1 fruit fly cellular context compared by ENCODE assay signal in the genomic region with DNA sequence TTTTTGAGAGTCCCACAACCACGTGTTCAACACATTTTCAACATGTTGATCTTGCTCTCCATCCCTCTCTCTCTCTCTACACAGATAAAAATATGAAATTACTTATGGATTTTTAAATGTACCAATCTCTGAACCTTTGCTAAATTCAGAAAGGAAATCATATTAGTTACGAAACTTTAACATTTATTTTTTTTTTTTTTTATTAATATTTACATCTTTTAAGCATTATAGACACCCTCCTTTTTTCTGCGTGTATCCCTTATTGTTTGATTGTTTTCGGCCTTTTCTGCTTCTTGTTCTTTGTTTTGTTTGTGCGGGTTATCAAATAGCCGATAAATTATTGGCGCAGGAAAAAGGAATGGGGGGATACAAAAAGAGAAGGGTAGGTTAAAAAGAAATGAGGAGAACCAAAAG.
A peak's percentile ranks its signal among the peaks of the same experiment; 100 is the strongest.
TF ChIP-seq lines count a peak whose summit lies in the region.

No protein-coding gene starts in this region.

TF ChIP-seq in whole organism, embryonic, 481 proteins besides CTCF, POLR2A, EP300 and RAD21 (continued from another document and continues in another):
- TF ChIP-seq CG5180 (GFP tag; optimal IDR thresholded peaks at IDR 0.05; lab: Kevin White, UChicago) (peak; percentile 83), CG31365 (tag; optimal IDR thresholded peaks at IDR 0.05; lab: Kevin White, UChicago) (peak; percentile 52), CG6854 (GFP tag; optimal IDR thresholded peaks at IDR 0.05; lab: Kevin White, UChicago) (peak; percentile 90), Side (GFP tag; optimal IDR thresholded peaks at IDR 0.05; lab: Kevin White, UChicago) (peak; percentile 61), croc (GFP tag; conservative IDR thresholded peaks at IDR 0.05; lab: Robert Waterston, UW) (peak; percentile 95), sqz (GFP tag; optimal IDR thresholded peaks at IDR 0.05; lab: Kevin White, UChicago) (peak; percentile 96), onecut (GFP tag; IDR thresholded peaks at IDR 0.05; lab: Robert Waterston, UW) (peak; percentile 89), CG8359 (GFP tag; optimal IDR thresholded peaks at IDR 0.05; lab: Kevin White, UChicago; ENCODE audit: borderline replicate concordance) (peak; percentile 80), dpn (GFP tag; optimal IDR thresholded peaks at IDR 0.05; lab: Kevin White, UChicago) (peak; percentile 85 to 95), stc (GFP tag; IDR thresholded peaks at IDR 0.05; lab: Robert Waterston, UW) (peak; percentile 94), CG2120 (GFP tag; optimal IDR thresholded peaks at IDR 0.05; lab: Kevin White, UChicago) (peak; percentile 94), BtbVII (GFP tag; optimal IDR thresholded peaks at IDR 0.05; lab: Kevin White, UChicago) (peak; percentile 93), CG1529 (GFP tag; optimal IDR thresholded peaks at IDR 0.05; lab: Kevin White, UChicago) (peak; percentile 90), pros (GFP tag; optimal IDR thresholded peaks at IDR 0.05; lab: Kevin White, UChicago) (peak; percentile 91), lab (GFP tag; optimal IDR thresholded peaks at IDR 0.05; lab: Kevin White, UChicago) (peak; percentile 96), peb (GFP tag; IDR thresholded peaks at IDR 0.05; lab: Robert Waterston, UW) (peak; percentile 90), CG17829 (tag; optimal IDR thresholded peaks at IDR 0.05; lab: Kevin White, UChicago) (peak; percentile 99), ab (GFP tag; optimal IDR thresholded peaks at IDR 0.05; lab: Kevin White, UChicago) (no peak), chinmo (GFP tag; IDR thresholded peaks at IDR 0.05; lab: Robert Waterston, UW; ENCODE audit: partially characterized antibody) (no peak), CG34422 (GFP tag; IDR thresholded peaks at IDR 0.05; lab: Robert Waterston, UW) (peak; percentile 97), tgo (GFP tag; IDR thresholded peaks at IDR 0.05; lab: Robert Waterston, UW) (peak; percentile 97), Adf1 (GFP tag; IDR thresholded peaks at IDR 0.05; lab: Robert Waterston, UW) (no peak; the same call in none of the 2 replicates), CG12769 (tag; optimal IDR thresholded peaks at IDR 0.05; lab: Kevin White, UChicago) (peak; percentile 40), HLH4C (GFP tag; IDR thresholded peaks at IDR 0.05; lab: Robert Waterston, UW; ENCODE audit: partially characterized antibody) (no peak), CG4404 (GFP tag; IDR thresholded peaks at IDR 0.05; lab: Robert Waterston, UW) (peak; percentile 96), Opbp (GFP tag; IDR thresholded peaks at IDR 0.05; lab: Robert Waterston, UW; ENCODE audit: partially characterized antibody) (no peak), Dad (GFP tag; optimal IDR thresholded peaks at IDR 0.05; lab: Kevin White, UChicago) (peak; percentile 69), H2.0 (GFP tag; IDR thresholded peaks at IDR 0.05; lab: Robert Waterston, UW) (peak; percentile 93), CG5245 (GFP tag; optimal IDR thresholded peaks at IDR 0.05; lab: Kevin White, UChicago) (peak; percentile 88), B-H2 (GFP tag; optimal IDR thresholded peaks at IDR 0.05; lab: Kevin White, UChicago) (peak; percentile 97), Oli (tag; optimal IDR thresholded peaks at IDR 0.05; lab: Kevin White, UChicago) (peak; percentile 96), eyg (GFP tag; optimal IDR thresholded peaks at IDR 0.05; lab: Kevin White, UChicago) (no peak), CG13296 (GFP tag; optimal IDR thresholded peaks at IDR 0.05; lab: Kevin White, UChicago) (peak; percentile 96), CG13624 (GFP tag; optimal IDR thresholded peaks at IDR 0.05; lab: Kevin White, UChicago) (peak; percentile 84), CG14965 (GFP tag; optimal IDR thresholded peaks at IDR 0.05; lab: Kevin White, UChicago; ENCODE audit: borderline replicate concordance) (peak; percentile 15), CG2678 (tag; optimal IDR thresholded peaks at IDR 0.05; lab: Kevin White, UChicago) (peak; percentile 98), E2f1 (GFP tag; IDR thresholded peaks at IDR 0.05; lab: Robert Waterston, UW) (peak; percentile 97), sug (tag; optimal IDR thresholded peaks at IDR 0.05; lab: Kevin White, UChicago) (peak; percentile 94), lbe (GFP tag; optimal IDR thresholded peaks at IDR 0.05; lab: Kevin White, UChicago) (peak; percentile 92), CG10267 (tag; optimal IDR thresholded peaks at IDR 0.05; lab: Kevin White, UChicago) (peak; percentile 96), Fer3 (tag; optimal IDR thresholded peaks at IDR 0.05; lab: Kevin White, UChicago) (peak; percentile 97), aop (GFP tag; IDR thresholded peaks at IDR 0.05; lab: Robert Waterston, UW) (0 out of 2 replicates have a peak, but pooled peaks have one; percentile 52), MESR4 (GFP tag; optimal IDR thresholded peaks at IDR 0.05; lab: Kevin White, UChicago) (peak; percentile 24), BEAF-32 (GFP tag; optimal IDR thresholded peaks at IDR 0.05; lab: Kevin White, UChicago) (no peak), Sox102F (GFP tag; optimal IDR thresholded peaks at IDR 0.05; lab: Kevin White, UChicago) (peak; percentile 96), oc (tag; optimal IDR thresholded peaks at IDR 0.05; lab: Kevin White, UChicago) (peak; percentile 95), Fer2 (tag; optimal IDR thresholded peaks at IDR 0.05; lab: Kevin White, UChicago) (peak; percentile 96), Ada2b (GFP tag; IDR thresholded peaks at IDR 0.05; lab: Robert Waterston, UW) (peak; percentile 95), zf30C (GFP tag; optimal IDR thresholded peaks at IDR 0.05; lab: Kevin White, UChicago) (peak; percentile 99), ems (GFP tag; optimal IDR thresholded peaks at IDR 0.05; lab: Kevin White, UChicago) (peak; percentile 86), CG8089 (GFP tag; optimal IDR thresholded peaks at IDR 0.05; lab: Kevin White, UChicago) (peak; percentile 66), CG3407 (GFP tag; optimal IDR thresholded peaks at IDR 0.05; lab: Kevin White, UChicago) (peak; percentile 90), Camta (GFP tag; optimal IDR thresholded peaks at IDR 0.05; lab: Kevin White, UChicago) (peak; percentile 86), bab2 (GFP tag; optimal IDR thresholded peaks at IDR 0.05; lab: Kevin White, UChicago) (peak; percentile 91), zen (tag; optimal IDR thresholded peaks at IDR 0.05; lab: Kevin White, UChicago) (peak; percentile 98), Doc3 (GFP tag; IDR thresholded peaks at IDR 0.05; lab: Robert Waterston, UW; ENCODE audit: partially characterized antibody) (no peak), tup (GFP tag; optimal IDR thresholded peaks at IDR 0.05; lab: Kevin White, UChicago) (peak; percentile 60), CG11560 (tag; IDR thresholded peaks at IDR 0.05; lab: Robert Waterston, UW) (peak; percentile 86), CG1603 (tag; optimal IDR thresholded peaks at IDR 0.05; lab: Kevin White, UChicago) (peak; percentile 46), tin (GFP tag; optimal IDR thresholded peaks at IDR 0.05; lab: Kevin White, UChicago) (peak; percentile 96), pnt (GFP tag; optimal IDR thresholded peaks at IDR 0.05; lab: Kevin White, UChicago) (peak; percentile 78), ERR (GFP tag; optimal IDR thresholded peaks at IDR 0.05; lab: Kevin White, UChicago) (peak; percentile 77), Chrac-16 (GFP tag; optimal IDR thresholded peaks at IDR 0.05; lab: Kevin White, UChicago) (peak; percentile 94), CG3065 (GFP tag; optimal IDR thresholded peaks at IDR 0.05; lab: Kevin White, UChicago) (peak; percentile 92), CG18619 (GFP tag; optimal IDR thresholded peaks at IDR 0.05; lab: Kevin White, UChicago) (peak; percentile 94), CG10543 (GFP tag; optimal IDR thresholded peaks at IDR 0.05; lab: Kevin White, UChicago) (peak; percentile 86), nmo (GFP tag; optimal IDR thresholded peaks at IDR 0.05; lab: Kevin White, UChicago) (peak; percentile 97), sim (GFP tag; IDR thresholded peaks at IDR 0.05; lab: Robert Waterston, UW) (peak; percentile 95), CG31388 (GFP tag; optimal IDR thresholded peaks at IDR 0.05; lab: Kevin White, UChicago) (peak; percentile 78), unpg (GFP tag; optimal IDR thresholded peaks at IDR 0.05; lab: Kevin White, UChicago) (peak; percentile 98), cwo (GFP tag; optimal IDR thresholded peaks at IDR 0.05; lab: Kevin White, UChicago) (peak; percentile 95), Antp (GFP tag; optimal IDR thresholded peaks at IDR 0.05; lab: Kevin White, UChicago) (peak; percentile 67), yki (optimal IDR thresholded peaks at IDR 0.05; lab: Kevin White, UChicago) (no peak), gem (tag; optimal IDR thresholded peaks at IDR 0.05; lab: Kevin White, UChicago) (peak; percentile 99), CG34224 (GFP tag; IDR thresholded peaks at IDR 0.05; lab: Robert Waterston, UW; ENCODE audit: partially characterized antibody) (no peak), gt (GFP tag; IDR thresholded peaks at IDR 0.05; lab: Robert Waterston, UW) (peak; percentile 89), CG8290 (GFP tag; optimal IDR thresholded peaks at IDR 0.05; lab: Kevin White, UChicago) (peak; percentile 91), CG8290 (tag; optimal IDR thresholded peaks at IDR 0.05; lab: Kevin White, UChicago) (peak; percentile 57 to 60), sr (GFP tag; IDR thresholded peaks at IDR 0.05; lab: Robert Waterston, UW) (no peak), CG9609 (GFP tag; optimal IDR thresholded peaks at IDR 0.05; lab: Kevin White, UChicago) (peak; percentile 78), CG11247 (GFP tag; IDR thresholded peaks at IDR 0.05; lab: Robert Waterston, UW) (peak; percentile 95), toy (GFP tag; IDR thresholded peaks at IDR 0.05; lab: Robert Waterston, UW) (peak; percentile 92), MBD-R2 (GFP tag; IDR thresholded peaks at IDR 0.05; lab: Robert Waterston, UW) (peak; percentile 90), ato (GFP tag; IDR thresholded peaks at IDR 0.05; lab: Robert Waterston, UW; ENCODE audit: partially characterized antibody) (no peak), CG13894 (tag; optimal IDR thresholded peaks at IDR 0.05; lab: Kevin White, UChicago) (peak; percentile 96), CG11398 (GFP tag; optimal IDR thresholded peaks at IDR 0.05; lab: Kevin White, UChicago) (peak; percentile 68), CG14441 (GFP tag; IDR thresholded peaks at IDR 0.05; lab: Robert Waterston, UW) (peak; percentile 93), YL-1 (GFP tag; optimal IDR thresholded peaks at IDR 0.05; lab: Kevin White, UChicago) (peak; percentile 73), z (GFP tag; IDR thresholded peaks at IDR 0.05; lab: Robert Waterston, UW) (peak; percentile 68; the same call in 1 of the 3 replicates), Rfx (GFP tag; IDR thresholded peaks at IDR 0.05; lab: Robert Waterston, UW) (peak; percentile 97), CG8478 (optimal IDR thresholded peaks at IDR 0.05; lab: Kevin White, UChicago) (no peak), sd (tag; optimal IDR thresholded peaks at IDR 0.05; lab: Kevin White, UChicago) (peak; percentile 85), CG13424 (tag; optimal IDR thresholded peaks at IDR 0.05; lab: Kevin White, UChicago) (peak; percentile 98), CG1024 (GFP tag; IDR thresholded peaks at IDR 0.05; lab: Robert Waterston, UW) (peak; percentile 83), ham (GFP tag; IDR thresholded peaks at IDR 0.05; lab: Robert Waterston, UW) (peak; percentile 86; the same call in 1 of the 2 replicates), CG3726 (GFP tag; IDR thresholded peaks at IDR 0.05; lab: Robert Waterston, UW) (peak; percentile 92; the same call in 1 of the 3 replicates), ap (GFP tag; IDR thresholded peaks at IDR 0.05; lab: Robert Waterston, UW) (peak; percentile 93), gro (GFP tag; optimal IDR thresholded peaks at IDR 0.05; lab: Kevin White, UChicago) (peak; percentile 79), CG17328 (GFP tag; IDR thresholded peaks at IDR 0.05; lab: Robert Waterston, UW) (peak; percentile 97), CG12155 (GFP tag; optimal IDR thresholded peaks at IDR 0.05; lab: Kevin White, UChicago) (peak; percentile 93), CG17361 (GFP tag; IDR thresholded peaks at IDR 0.05; lab: Robert Waterston, UW) (peak; percentile 97), Nf-YC (tag; optimal IDR thresholded peaks at IDR 0.05; lab: Kevin White, UChicago) (peak; percentile 90), ro (GFP tag; IDR thresholded peaks at IDR 0.05; lab: Robert Waterston, UW) (peak; percentile 93), TFAM (GFP tag; optimal IDR thresholded peaks at IDR 0.05; lab: Kevin White, UChicago) (peak; percentile 71), CG2199 (GFP tag; IDR thresholded peaks at IDR 0.05; lab: Robert Waterston, UW) (peak; percentile 87; the same call in 2 of the 3 replicates), Bteb2 (GFP tag; optimal IDR thresholded peaks at IDR 0.05; lab: Kevin White, UChicago) (peak; percentile 86), CG11723 (GFP tag; optimal IDR thresholded peaks at IDR 0.05; lab: Kevin White, UChicago) (peak; percentile 82), Rx (GFP tag; IDR thresholded peaks at IDR 0.05; lab: Robert Waterston, UW) (peak; percentile 82), CG16815 (GFP tag; optimal IDR thresholded peaks at IDR 0.05; lab: Kevin White, UChicago) (peak; percentile 94), pzg (GFP tag; optimal IDR thresholded peaks at IDR 0.05; lab: Kevin White, UChicago) (no peak), hkb (optimal IDR thresholded peaks at IDR 0.05; lab: Kevin White, UChicago) (no peak), hkb (GFP tag; IDR thresholded peaks at IDR 0.05; lab: Robert Waterston, UW) (peak; percentile 93), CG3847 (GFP tag; IDR thresholded peaks at IDR 0.05; lab: Robert Waterston, UW) (peak; percentile 96), CG6683 (GFP tag; optimal IDR thresholded peaks at IDR 0.05; lab: Kevin White, UChicago) (peak; percentile 84), CG16863 (GFP tag; optimal IDR thresholded peaks at IDR 0.05; lab: Kevin White, UChicago) (peak; percentile 76), Dll (GFP tag; IDR thresholded peaks at IDR 0.05; lab: Robert Waterston, UW; ENCODE audit: partially characterized antibody) (no peak), fu2 (GFP tag; optimal IDR thresholded peaks at IDR 0.05; lab: Kevin White, UChicago) (peak; percentile 74), Hr78 (GFP tag; optimal IDR thresholded peaks at IDR 0.05; lab: Kevin White, UChicago) (peak in 1 of 2 experiments; percentile 86), Dbx (GFP tag; IDR thresholded peaks at IDR 0.05; lab: Robert Waterston, UW) (peak; percentile 94), Fer1 (GFP tag; optimal IDR thresholded peaks at IDR 0.05; lab: Kevin White, UChicago) (peak; percentile 95), CG18262 (tag; optimal IDR thresholded peaks at IDR 0.05; lab: Kevin White, UChicago) (peak; percentile 99), Six4 (GFP tag; optimal IDR thresholded peaks at IDR 0.05; lab: Kevin White, UChicago) (peak; percentile 96), pum (GFP tag; optimal IDR thresholded peaks at IDR 0.05; lab: Kevin White, UChicago) (peak; percentile 81), al (GFP tag; IDR thresholded peaks at IDR 0.05; lab: Robert Waterston, UW) (peak; percentile 95), CG14014 (GFP tag; IDR thresholded peaks at IDR 0.05; lab: Robert Waterston, UW) (peak; percentile 95)
